Worm (Caenorhabditis elegans) whole organism, dauer: ENCODE results near the gene T24D5.4.

Source experiments
- unc-62 ChIP-seq: sonication (generic microtip); optimal IDR thresholded peaks from 2 replicates; lab custom pipeline; 2017; ENCODE audit warnings: missing biosample characterization, missing genetic modification reagents, missing genetic modification characterization

The T24D5.4 gene

ce11 chrX:12627797-12628196 is 30.8 kb downstream of the T24D5.4 start:
- TF ChIP-seq unc-62, result no peak

DNA sequence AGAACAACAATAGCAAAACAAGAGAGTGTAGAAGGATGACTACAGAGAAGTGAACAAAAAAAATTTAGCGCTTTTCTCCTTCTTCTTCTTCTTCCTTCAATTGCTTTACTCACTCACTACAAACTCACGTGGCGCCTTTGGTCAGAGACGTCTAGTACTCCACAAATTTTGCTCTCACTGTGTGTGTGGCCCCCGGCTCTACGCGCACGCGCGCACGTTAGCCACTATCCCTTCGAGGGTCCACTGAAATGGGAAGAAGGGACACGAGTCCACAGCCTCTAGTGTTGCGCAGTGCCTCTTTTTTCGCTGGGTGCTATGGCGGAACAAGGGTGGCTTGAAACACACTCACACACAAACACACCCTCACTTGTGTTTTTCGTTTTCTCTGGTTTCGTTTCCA is 32.3 kb downstream of the T24D5.4 start:
- TF ChIP-seq unc-62, result no peak

- no peak for TF ChIP-seq unc-62
Measured at ce11 chrX:12630005-12630404, 33.0 kb downstream of the T24D5.4 start.

DNA sequence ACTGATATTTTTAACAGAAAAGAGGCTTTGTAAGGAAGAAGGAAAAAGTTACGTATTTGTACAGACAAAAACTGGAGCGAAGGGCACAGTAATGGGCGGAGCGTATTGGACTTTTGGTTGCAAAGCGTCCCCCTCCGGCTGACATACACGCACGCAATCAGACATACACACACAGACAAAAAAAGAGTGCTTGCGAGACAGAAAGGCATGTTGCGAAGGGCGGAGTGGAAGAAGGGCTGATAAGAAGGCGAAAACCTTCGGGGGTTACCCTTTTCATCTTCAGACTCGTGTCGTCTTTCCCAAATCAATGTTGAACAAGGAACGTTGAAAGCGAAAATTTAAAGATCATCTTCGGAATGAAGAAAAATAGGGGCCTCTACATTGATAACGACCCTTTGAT is 33.6 kb downstream of the T24D5.4 start:
- TF ChIP-seq unc-62, result no peak

DNA sequence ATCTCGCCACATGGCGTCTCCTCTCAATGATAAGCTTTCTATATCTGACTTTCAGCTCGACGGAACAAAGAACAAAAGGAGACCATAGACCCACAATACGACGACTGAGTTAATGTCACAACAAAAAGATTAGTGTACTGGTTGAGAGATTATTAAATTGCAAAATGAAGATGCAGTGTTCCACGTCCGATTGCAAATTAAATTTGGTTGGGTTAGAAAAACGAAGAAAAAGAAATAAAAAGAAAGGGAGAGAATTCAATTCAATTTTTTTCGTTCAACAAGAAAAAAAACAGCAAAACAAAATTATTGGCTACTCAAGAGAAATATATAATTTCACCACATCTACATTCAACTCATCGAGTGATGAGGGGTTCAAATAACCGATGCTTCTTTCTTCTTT is 34.5 kb downstream of the T24D5.4 start:
- no peak for TF ChIP-seq unc-62

DNA sequence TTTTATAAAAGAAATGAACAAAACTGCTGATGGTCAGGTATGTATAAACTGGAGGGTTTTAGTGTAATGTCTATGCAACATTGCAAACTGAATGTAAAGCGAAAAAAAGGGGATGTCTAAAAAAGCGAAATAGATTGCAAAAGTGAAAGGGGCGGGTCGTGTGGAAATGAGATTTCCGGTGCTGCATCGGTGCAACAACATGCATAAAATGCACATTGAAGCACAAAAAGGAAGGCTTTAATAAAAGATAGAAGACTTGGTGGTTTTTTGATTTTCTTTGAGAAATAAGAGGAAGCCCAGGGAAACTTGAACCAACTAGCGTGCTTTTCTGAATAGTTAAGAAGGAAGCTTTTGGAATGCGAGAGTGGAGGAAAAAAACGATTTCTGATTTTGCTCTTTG is 35.7 kb downstream of the T24D5.4 start:
- TF ChIP-seq unc-62, result no peak

DNA sequence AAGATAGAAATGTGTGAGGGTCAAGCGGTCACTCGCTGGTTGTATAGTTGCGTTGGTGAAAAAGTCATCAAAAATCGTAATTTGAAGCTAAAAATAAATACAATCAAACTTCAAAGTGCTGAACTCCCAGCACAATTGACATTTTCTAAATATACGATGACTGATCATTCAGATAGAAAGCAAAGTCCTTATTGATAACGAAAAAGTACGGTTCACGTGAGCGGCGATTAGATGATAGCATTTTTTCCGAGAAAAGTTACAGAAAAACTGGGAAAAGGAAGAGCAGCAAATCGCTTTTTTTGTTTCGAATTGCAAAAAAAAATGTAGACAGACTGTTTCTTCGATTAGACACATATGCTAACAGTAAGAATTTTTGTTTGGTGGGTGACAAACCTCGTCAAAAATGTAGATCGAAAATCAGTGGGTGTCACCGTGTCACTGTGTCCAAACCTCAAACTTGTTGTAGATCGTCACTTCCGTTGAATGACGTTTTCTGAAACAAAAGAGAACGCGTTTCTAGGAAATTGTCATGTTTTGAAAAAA is 37.0 kb downstream of the T24D5.4 start, which contains the start of gene ivns-1:
ivns-1 (minus strand) TSS at position 493 of the 543 bp plus-strand sequence.
- no peak for TF ChIP-seq unc-62

DNA sequence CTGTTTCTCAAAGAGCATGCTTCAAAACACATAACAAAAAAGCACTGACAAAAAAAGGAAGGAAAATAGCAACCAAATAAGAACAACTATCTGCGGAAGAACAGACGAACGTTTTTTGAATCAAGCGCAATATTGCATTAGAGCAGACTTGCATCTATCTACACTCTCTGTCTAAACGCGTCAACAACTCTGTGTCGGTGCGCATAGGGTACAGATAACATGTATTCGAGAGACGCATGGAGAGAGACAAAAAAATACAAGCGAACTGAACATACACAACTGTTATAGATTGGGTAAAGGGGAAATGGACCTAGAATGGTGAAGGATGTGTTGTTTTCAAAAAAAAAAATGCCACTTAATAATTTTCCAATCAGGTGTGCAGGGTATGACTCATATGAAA is 38.0 kb downstream of the T24D5.4 start:
- TF ChIP-seq unc-62, result no peak

DNA sequence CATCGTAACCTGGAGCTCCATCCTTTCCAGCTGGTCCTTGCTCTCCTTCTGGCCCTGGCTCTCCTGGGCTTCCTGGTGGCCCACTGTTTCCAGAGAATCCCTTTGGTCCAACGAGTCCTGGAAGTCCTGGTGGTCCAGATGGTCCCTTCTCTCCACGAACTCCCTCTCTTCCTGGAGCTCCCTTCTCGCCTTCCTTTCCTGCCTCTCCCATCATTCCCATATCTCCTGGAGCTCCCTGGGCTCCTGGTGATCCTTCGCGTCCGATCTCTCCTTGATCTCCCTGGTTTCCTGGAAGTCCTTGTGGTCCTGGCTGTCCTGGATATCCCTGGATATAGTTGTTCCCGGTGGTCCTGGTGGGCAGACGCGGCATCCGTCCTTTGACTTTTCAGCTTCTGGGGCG is 39.3 kb downstream of the T24D5.4 start:
- no peak for TF ChIP-seq unc-62

- TF ChIP-seq unc-62, result no peak
Measured at ce11 chrX:12637978-12638377, 41.0 kb downstream of the T24D5.4 start.

ce11 chrX:12640459-12640858 is 43.5 kb downstream of the T24D5.4 start, which contains the start of gene R09A8.5:
Gene R09A8.5 (minus strand): TSS chrX:12640559.
- TF ChIP-seq unc-62, result no peak

DNA sequence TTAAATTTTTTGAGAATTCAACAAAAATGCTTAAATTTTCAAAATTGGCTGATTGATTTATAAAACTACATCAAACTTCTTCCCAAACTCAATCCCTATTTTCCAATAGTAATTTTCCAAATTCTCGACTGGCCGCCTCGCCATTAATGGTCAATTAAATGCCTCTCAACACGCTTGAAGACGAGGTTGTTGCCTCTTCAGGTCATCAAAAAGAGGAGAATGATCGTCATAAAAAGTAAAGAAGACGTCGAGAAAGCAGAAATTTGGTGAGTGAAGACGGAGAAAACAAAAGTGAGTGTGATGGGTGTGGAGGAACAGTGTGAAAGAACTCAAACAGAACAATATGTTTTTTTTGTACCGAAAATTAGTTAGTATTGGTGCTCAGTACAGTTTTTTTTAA is 44.0 kb downstream of the T24D5.4 start:
- no peak for TF ChIP-seq unc-62

DNA sequence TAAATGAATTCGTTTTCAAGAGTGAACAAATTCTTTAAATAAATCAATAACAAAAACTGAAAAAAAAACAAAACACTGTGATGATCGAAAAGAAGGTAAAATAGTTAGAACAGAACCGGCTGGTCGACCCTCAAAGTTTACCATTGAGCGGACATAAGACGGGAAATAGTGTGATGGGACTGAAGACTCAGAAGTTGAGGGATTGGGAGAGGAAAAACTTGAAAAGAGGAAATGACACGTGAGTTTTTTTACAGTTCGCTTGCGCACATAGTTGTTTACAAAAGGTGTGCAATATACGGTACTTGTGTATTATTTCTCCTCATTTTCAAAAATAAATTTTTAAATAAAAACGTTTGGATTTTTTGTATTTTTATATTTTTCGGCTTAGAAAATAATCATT is 46.0 kb downstream of the T24D5.4 start:
- no peak for TF ChIP-seq unc-62

ce11 chrX:12645846-12646245 is 48.9 kb downstream of the T24D5.4 start:
- no peak for TF ChIP-seq unc-62

- no peak for TF ChIP-seq unc-62
Measured at ce11 chrX:12646546-12647167, 49.7 kb downstream of the T24D5.4 start, which contains the start of gene zmp-5. Gene zmp-5 (plus strand): TSS chrX:12647117.
